Worm (Caenorhabditis elegans) whole organism, L4/young adult: ENCODE results near the gene K03B4.6.

ENCODE experiments used
- W03F9.2 ChIP-seq: fragments of 150-350 bp; optimal IDR thresholded peaks from 2 replicates; lab custom pipeline; 2014; ENCODE audit warnings: missing biosample characterization, missing genetic modification characterization
- dao-5 ChIP-seq: sonication (generic microtip); optimal IDR thresholded peaks from 2 replicates; lab custom pipeline; 2016; ENCODE audit warnings: missing genotype, missing genetic modification characterization, moderate library complexity, missing compliant biosample characterization
- him-1 ChIP-seq: sonication (generic microtip); optimal IDR thresholded peaks from 2 replicates; lab custom pipeline; 2016; ENCODE audit warnings: missing genotype, missing genetic modification reagents, missing genetic modification characterization, missing compliant biosample characterization

DNA sequence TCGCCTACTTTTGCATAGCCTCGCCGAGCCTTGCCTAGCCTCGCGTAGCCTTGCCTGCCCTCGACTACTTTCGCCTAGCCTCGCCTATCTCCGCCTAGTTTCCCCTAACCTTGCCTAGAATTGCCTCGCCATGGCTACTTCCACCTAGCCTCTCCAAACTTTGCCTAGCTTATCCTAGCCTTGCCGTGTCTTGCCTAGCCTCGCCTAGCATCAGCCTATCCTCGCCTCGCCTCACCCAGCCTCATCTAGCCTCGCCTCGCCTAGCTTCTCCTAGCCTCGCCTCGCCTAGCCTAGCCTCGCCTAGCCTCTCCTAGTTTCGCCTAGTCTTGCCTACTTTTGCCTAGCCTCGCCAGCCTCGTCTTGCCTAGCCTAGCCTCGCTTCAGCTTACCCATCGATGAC, 8.9 kb downstream of the K03B4.6 start:
- TF ChIP-seq him-1 (tag; lab: Kevin White, UChicago) (no peak), W03F9.2 (tag; lab: Kevin White, UChicago) (no peak), dao-5 (tag; lab: Kevin White, UChicago) (no peak)
